Fruit fly (Drosophila melanogaster): Measurements from ENCODE around the gene Cph.
A peak's percentile ranks its signal among the peaks of the same experiment; 100 is the strongest.

Cph gene

dm6 chrX:7241985-7242627, 104.6 kb downstream of the Cph start (continued):
- TF ChIP-seq Doc2 (GFP tag; IDR thresholded peaks at IDR 0.05) = no peak
- no peak for TF ChIP-seq CG13287 (GFP tag; IDR thresholded peaks at IDR 0.05; ENCODE audit: partially characterized antibody)
- TF ChIP-seq crc (GFP tag; optimal IDR thresholded peaks at IDR 0.05) = peak; percentile 73
- peak; percentile 74 for TF ChIP-seq CG15601 (tag; optimal IDR thresholded peaks at IDR 0.05)
- TF ChIP-seq CG10654 (GFP tag; optimal IDR thresholded peaks at IDR 0.05) = peak; percentile 87
- peak; percentile 81 for TF ChIP-seq wek (GFP tag; optimal IDR thresholded peaks at IDR 0.05)
- peak; percentile 67 for TF ChIP-seq CG17568 (GFP tag; optimal IDR thresholded peaks at IDR 0.05)
- peak; percentile 74 for TF ChIP-seq CG15696 (tag; optimal IDR thresholded peaks at IDR 0.05)
- TF ChIP-seq CG10267 (tag; optimal IDR thresholded peaks at IDR 0.05) = peak; percentile 68
- TF ChIP-seq Hand (GFP tag; optimal IDR thresholded peaks at IDR 0.05) = no peak
- peak; percentile 51 for TF ChIP-seq en (GFP tag; optimal IDR thresholded peaks at IDR 0.05)
- peak; percentile 95 for TF ChIP-seq CG11456 (GFP tag; IDR thresholded peaks at IDR 0.05)
- peak; percentile 72 for TF ChIP-seq CG11398 (GFP tag; optimal IDR thresholded peaks at IDR 0.05)
- no peak for TF ChIP-seq CG10462 (GFP tag; optimal IDR thresholded peaks at IDR 0.05)
- peak; percentile 35 for TF ChIP-seq CG4282 (GFP tag; optimal IDR thresholded peaks at IDR 0.05)
- TF ChIP-seq dmrt99B (tag; optimal IDR thresholded peaks at IDR 0.05) = peak; percentile 62
- peak; percentile 83 for TF ChIP-seq B-H2 (GFP tag; optimal IDR thresholded peaks at IDR 0.05)
- peak; percentile 57; the same call in 1 of the 2 replicates for TF ChIP-seq Atf6 (GFP tag; IDR thresholded peaks at IDR 0.05)
- peak; percentile 77 for TF ChIP-seq CG12744 (GFP tag; optimal IDR thresholded peaks at IDR 0.05)
- peak; percentile 76 for TF ChIP-seq nom (GFP tag; optimal IDR thresholded peaks at IDR 0.05)
- peak; percentile 76 for TF ChIP-seq CG1529 (GFP tag; optimal IDR thresholded peaks at IDR 0.05)
- TF ChIP-seq CG12769 (tag; optimal IDR thresholded peaks at IDR 0.05) = no peak
- TF ChIP-seq nerfin-1 (tag; optimal IDR thresholded peaks at IDR 0.05) = peak; percentile 76
- TF ChIP-seq ash1 (GFP tag; optimal IDR thresholded peaks at IDR 0.05) = peak; percentile 75
- TF ChIP-seq Dek (tag; optimal IDR thresholded peaks at IDR 0.05) = peak; percentile 45
- TF ChIP-seq ftz-f1 (GFP tag; optimal IDR thresholded peaks at IDR 0.05) = no peak
- TF ChIP-seq CG2678 (tag; optimal IDR thresholded peaks at IDR 0.05) = peak; percentile 65
- no peak for TF ChIP-seq CG32767 (GFP tag; IDR thresholded peaks at IDR 0.05)
- peak; percentile 80 for TF ChIP-seq Awh (GFP tag; IDR thresholded peaks at IDR 0.05)
- peak; percentile 77 for TF ChIP-seq repo (GFP tag; optimal IDR thresholded peaks at IDR 0.05)
- peak; percentile 82; the same call in 2 of the 3 replicates for TF ChIP-seq Optix (GFP tag; IDR thresholded peaks at IDR 0.05)
- TF ChIP-seq CG14965 (GFP tag; optimal IDR thresholded peaks at IDR 0.05; ENCODE audit: borderline replicate concordance) = peak; percentile 65
- TF ChIP-seq CG9727 (GFP tag; optimal IDR thresholded peaks at IDR 0.05) = peak; percentile 78
- peak; percentile 18 for TF ChIP-seq CG10565 (GFP tag; optimal IDR thresholded peaks at IDR 0.05)
- no peak for TF ChIP-seq kay (GFP tag; optimal IDR thresholded peaks at IDR 0.05)
- no peak for TF ChIP-seq Lim3 (GFP tag; IDR thresholded peaks at IDR 0.05)
- peak; percentile 17 for TF ChIP-seq Bteb2 (GFP tag; optimal IDR thresholded peaks at IDR 0.05)
- TF ChIP-seq bigmax (GFP tag; optimal IDR thresholded peaks at IDR 0.05) = peak; percentile 47
- TF ChIP-seq Hey (tag; optimal IDR thresholded peaks at IDR 0.05) = peak; percentile 60
- peak; percentile 30 for TF ChIP-seq zf30C (GFP tag; optimal IDR thresholded peaks at IDR 0.05)
- TF ChIP-seq CG13123 (GFP tag; optimal IDR thresholded peaks at IDR 0.05) = peak; percentile 48
- TF ChIP-seq TFAM (GFP tag; optimal IDR thresholded peaks at IDR 0.05) = peak; percentile 57
- peak; percentile 57 for TF ChIP-seq bowl (GFP tag; IDR thresholded peaks at IDR 0.05)
- peak; percentile 78 for TF ChIP-seq Dbx (GFP tag; IDR thresholded peaks at IDR 0.05)
- TF ChIP-seq Fer1 (GFP tag; optimal IDR thresholded peaks at IDR 0.05) = peak; percentile 74
- TF ChIP-seq CG10979 (tag; optimal IDR thresholded peaks at IDR 0.05) = peak; percentile 84
- TF ChIP-seq gro (GFP tag; optimal IDR thresholded peaks at IDR 0.05) = no peak
- TF ChIP-seq CG10147 (GFP tag; optimal IDR thresholded peaks at IDR 0.05) = peak; percentile 66
- TF ChIP-seq CG18764 (GFP tag; optimal IDR thresholded peaks at IDR 0.05) = peak; percentile 82
- TF ChIP-seq CG8478 (optimal IDR thresholded peaks at IDR 0.05) = no peak
